Worm (Caenorhabditis elegans): ENCODE data around the gene aexr-2.

aexr-2 gene

DNA sequence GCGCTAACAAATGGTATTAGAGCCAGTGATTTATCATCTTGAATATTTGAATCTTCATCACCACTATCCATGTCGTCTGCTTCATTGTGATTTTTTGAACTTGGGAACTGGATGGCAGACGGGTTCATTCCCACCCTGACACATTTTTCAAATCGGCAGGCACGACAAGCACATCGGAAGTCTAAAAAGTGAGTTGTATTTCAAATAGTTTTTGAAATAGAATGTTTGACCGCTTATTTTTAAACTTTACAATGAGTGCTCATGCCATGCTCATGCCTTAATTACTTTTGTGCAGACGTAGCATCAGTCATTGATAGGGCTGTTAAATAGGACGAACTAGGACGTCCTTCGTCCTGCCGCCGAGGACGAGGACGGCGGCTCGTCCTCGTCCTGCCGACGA is 6.6 kb upstream of the aexr-2 start:
- TF ChIP-seq jun-1 (tag; optimal IDR thresholded peaks at IDR 0.05) (no peak), aha-1 (tag) (peak; percentile 93), pqm-1 (tag; optimal IDR thresholded peaks at IDR 0.05) (peak; percentile 25)

DNA sequence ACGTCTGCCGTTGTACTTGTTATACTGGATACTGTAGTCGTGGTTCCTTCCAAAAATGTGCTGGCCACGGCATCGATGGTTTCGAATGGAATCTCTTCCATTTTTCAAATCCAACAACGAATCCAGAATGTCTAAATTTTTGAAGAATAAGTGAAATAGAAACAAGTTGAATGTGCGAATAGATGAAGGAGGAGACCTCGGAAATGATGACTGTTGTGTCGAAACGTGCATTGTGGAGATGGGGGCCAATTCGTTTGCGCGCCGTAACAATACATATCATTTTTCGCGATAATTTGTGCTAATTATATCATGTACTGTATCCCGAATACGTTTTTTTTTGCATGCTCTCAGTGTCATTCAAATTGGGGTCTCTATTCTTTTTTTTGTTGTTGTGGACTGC is 3.8 kb upstream of the aexr-2 start, which contains the start of gene aexr-1:
aexr-1 (minus strand) TSS at position 101 of the 400 bp plus-strand sequence.
- no peak for TF ChIP-seq ces-1 (GFP tag; optimal IDR thresholded peaks at IDR 0.05)
- peak; percentile 85 for TF ChIP-seq aha-1 (tag)
- no peak for TF ChIP-seq R02D3.7 (tag; optimal IDR thresholded peaks at IDR 0.05)
- no peak for TF ChIP-seq unc-62 (GFP tag; optimal IDR thresholded peaks at IDR 0.05 in 1 of 2)
- TF ChIP-seq unc-62 (tag; optimal IDR thresholded peaks at IDR 0.05), result no peak

DNA sequence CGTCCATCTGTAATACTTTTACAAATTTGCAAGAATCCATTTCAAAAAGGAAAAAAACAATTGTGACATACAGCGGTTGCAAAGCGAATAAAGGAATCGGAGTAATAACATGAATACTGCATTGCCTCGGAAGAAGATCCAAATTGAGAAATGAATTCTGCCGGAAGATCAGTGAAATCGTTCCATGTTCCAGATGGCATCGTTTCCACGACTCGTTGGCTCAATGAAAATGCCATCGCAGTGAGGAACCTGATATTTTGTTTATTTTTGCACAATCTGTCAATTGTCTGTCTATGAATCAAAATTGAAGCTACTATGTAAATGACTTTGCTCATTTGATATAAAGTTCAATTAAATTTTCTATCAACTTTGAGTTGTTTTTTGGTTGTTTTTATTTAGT is 692 bp downstream of the aexr-2 start:
- no peak for TF ChIP-seq T26A8.4 (GFP tag; IDR thresholded peaks at IDR 0.05)
- TF ChIP-seq ZK546.5 (tag; optimal IDR thresholded peaks at IDR 0.05), result no peak
- TF ChIP-seq aha-1 (tag), result peak; percentile 97

DNA sequence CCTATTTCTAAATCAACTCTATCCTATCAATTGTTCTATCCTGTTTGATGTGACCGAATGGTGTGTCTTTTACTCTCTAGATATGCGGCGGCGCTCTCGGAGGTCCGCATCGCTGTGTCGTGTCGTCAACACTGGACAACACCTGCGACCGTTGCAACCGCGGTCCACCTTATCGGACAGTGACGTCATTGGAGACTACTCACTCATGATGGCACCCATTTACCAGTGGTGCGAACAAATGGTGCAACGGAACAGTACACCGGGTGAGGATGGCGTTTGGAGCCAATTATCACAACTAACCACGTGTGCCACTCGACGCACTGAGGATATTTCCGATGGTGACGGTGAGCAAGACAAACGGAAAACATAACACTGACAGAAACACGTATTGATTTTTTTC is 6.1 kb downstream of the aexr-2 start:
- TF ChIP-seq ztf-11 (tag; optimal IDR thresholded peaks at IDR 0.05) (no peak), unc-62 (GFP tag; optimal IDR thresholded peaks at IDR 0.05 in 1 of 2) (peak in 1 of 2 experiments; percentile 18), unc-62 (tag; optimal IDR thresholded peaks at IDR 0.05) (no peak), arid-1 (GFP tag; conservative IDR thresholded peaks at IDR 0.05) (no peak), nhr-28 (tag; optimal IDR thresholded peaks at IDR 0.05) (no peak), F44E2.7 (GFP tag; IDR thresholded peaks at IDR 0.05) (no peak), aha-1 (tag) (peak; percentile 44), hmg-1.1 (GFP tag; IDR thresholded peaks at IDR 0.05) (no peak), Y48G9A.11 (GFP tag; IDR thresholded peaks at IDR 0.05) (no peak), lsy-2 (tag; optimal IDR thresholded peaks at IDR 0.05) (no peak), F10B5.3 (tag; optimal IDR thresholded peaks at IDR 0.05) (no peak), spr-3 (GFP tag; optimal IDR thresholded peaks at IDR 0.05) (no peak), mdt-29 (GFP tag; IDR thresholded peaks at IDR 0.05) (no peak), snpc-1.2 (GFP tag; IDR thresholded peaks at IDR 0.05) (no peak), nhr-25 (tag; optimal IDR thresholded peaks at IDR 0.05; ENCODE audit: borderline replicate concordance, insufficient read depth) (no peak)

DNA sequence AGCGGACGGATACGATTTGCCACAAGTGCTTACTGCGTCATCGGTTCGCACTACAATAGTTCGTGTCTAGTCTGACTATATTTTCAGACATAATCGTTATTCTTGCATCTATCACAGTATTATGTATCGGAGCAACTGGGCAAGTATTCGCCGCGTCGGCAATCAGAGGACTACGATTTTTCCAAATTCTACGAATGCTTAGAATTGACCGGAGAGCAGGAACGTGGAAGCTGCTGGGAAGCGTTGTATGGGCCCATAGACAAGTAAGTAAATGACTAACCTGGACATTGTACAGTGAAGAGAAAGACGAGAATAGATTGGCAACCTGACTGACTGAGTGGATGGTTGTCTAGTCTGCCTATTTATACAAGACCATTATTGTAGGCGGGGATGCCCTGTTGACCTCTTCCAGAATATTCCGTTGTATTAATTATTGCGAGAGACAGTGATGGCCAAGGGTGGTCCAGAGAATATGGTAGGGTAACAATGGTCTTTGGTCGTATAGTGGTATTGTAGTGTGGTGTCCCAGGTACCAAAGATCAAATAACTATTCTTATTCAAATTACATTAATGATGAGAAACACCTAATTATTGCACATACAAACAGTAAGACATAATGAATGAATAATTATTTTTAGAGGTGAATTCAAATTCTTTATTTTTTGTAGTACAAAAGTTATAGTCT is 8.6 kb downstream of the aexr-2 start, which contains the start of gene clec-266:
clec-266 (minus strand) TSS at position 364 of the 685 bp plus-strand sequence.
- no peak for TF ChIP-seq dmd-6 (GFP tag; IDR thresholded peaks at IDR 0.05)
- TF ChIP-seq unc-62 (GFP tag; optimal IDR thresholded peaks at IDR 0.05 in 1 of 2), result peak in 1 of 2 experiments; percentile 53
- TF ChIP-seq unc-62 (tag; optimal IDR thresholded peaks at IDR 0.05), result no peak

DNA sequence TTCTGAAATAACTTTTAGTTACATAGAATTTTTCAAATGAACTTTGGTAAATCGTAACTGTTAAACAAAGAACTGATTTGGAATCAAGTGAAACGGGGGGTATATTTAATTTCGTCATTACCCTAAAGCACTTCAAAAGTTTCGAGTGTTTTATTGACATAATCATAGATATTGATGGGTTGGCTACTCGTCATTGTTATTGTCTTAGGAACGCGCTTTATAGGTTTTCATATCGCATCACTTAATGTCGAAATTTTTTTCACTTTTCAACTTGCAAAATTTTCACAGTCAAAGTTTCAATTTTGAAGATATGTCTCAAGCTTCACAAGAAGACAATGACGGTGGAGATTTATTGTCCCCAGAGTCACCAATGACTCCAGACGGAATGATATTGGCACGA is 12.6 kb downstream of the aexr-2 start, which contains the start of gene kqt-1:
kqt-1 (plus strand) TSS at position 301 of the 400 bp plus-strand sequence.
- no peak for TF ChIP-seq lin-13 (GFP tag; optimal IDR thresholded peaks at IDR 0.05)
- no peak for TF ChIP-seq lim-7 (GFP tag; IDR thresholded peaks at IDR 0.05)
- TF ChIP-seq nhr-76 (tag; optimal IDR thresholded peaks at IDR 0.05), result no peak
- TF ChIP-seq ceh-82 (tag; optimal IDR thresholded peaks at IDR 0.05), result no peak
- no peak for TF ChIP-seq F10B5.3 (tag; optimal IDR thresholded peaks at IDR 0.05)
- no peak for TF ChIP-seq tra-1 (GFP tag; IDR thresholded peaks at IDR 0.05)

DNA sequence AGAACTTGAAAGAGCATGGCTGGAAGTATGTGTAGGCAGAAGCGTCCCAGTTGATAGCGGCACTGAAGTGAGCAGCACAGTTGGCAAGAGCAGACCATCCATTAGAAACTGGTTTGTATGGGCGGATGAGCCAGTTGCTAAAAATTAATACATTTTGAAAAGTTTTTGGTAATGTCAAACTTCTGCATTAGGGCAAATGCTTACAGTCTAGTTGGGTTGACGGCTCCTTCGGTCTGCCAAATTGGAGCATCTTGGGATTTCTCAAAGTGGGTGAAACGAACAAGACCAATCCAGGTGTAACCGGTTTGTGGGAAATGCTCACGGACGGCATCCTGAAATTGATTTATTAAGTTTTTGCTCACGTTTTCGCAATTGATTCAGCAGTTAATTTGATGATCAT is 13.7 kb downstream of the aexr-2 start:
- TF ChIP-seq zag-1 (tag; optimal IDR thresholded peaks at IDR 0.05), result no peak
- TF ChIP-seq Y105C5A.15 (GFP tag; IDR thresholded peaks at IDR 0.05), result no peak
- TF ChIP-seq nhr-10 (tag; optimal IDR thresholded peaks at IDR 0.05), result no peak
- TF ChIP-seq pqm-1 (tag; optimal IDR thresholded peaks at IDR 0.05), result no peak
- TF ChIP-seq unc-39 (tag; optimal IDR thresholded peaks at IDR 0.05), result no peak
- TF ChIP-seq dmd-6 (GFP tag; IDR thresholded peaks at IDR 0.05), result no peak
- TF ChIP-seq lin-39 (tag; optimal IDR thresholded peaks at IDR 0.05), result no peak
- TF ChIP-seq ZK546.5 (tag; optimal IDR thresholded peaks at IDR 0.05), result no peak
- TF ChIP-seq nhr-42 (GFP tag; IDR thresholded peaks at IDR 0.05), result no peak
